Worm (Caenorhabditis elegans): ENCODE results near the gene C33B4.4.

The C33B4.4 gene

DNA sequence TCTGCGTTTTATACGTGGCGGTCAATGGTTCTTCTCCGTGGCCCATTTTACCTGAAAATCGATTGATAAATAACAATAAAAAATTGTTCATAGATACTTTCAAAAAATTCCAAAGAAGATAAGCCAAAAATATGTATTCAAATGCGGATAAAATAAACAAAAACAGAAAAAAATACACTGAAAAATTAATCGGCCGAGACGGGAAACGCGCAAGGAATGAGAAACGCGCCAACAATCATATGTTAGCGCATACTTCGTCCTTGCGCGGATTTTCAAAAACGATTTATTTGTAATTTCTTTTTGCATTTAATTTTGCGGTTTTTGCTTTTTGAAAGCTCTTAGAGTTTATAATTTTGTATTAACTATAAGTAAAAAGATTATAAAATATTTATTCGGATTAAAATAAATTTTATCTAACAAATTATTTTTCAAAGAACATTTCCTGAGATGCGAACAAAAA is 37.6 kb downstream of the C33B4.4 start, which contains the start of gene nduf-11 (continued):
- TF ChIP-seq ceh-31 (tag; optimal IDR thresholded peaks at IDR 0.05) (peak; percentile 59), ceh-48 (tag; optimal IDR thresholded peaks at IDR 0.05) (peak; percentile 29), ceh-18 (tag; optimal IDR thresholded peaks at IDR 0.05) (peak; percentile 31), tbx-7 (tag; optimal IDR thresholded peaks at IDR 0.05) (no peak), unc-3 (GFP tag; conservative IDR thresholded peaks at IDR 0.05) (no peak), unc-3 (tag; optimal IDR thresholded peaks at IDR 0.05) (peak; percentile 48), nfya-1 (tag; optimal IDR thresholded peaks at IDR 0.05) (peak; percentile 60), syd-9 (tag; optimal IDR thresholded peaks at IDR 0.05) (no peak), pag-3 (tag; optimal IDR thresholded peaks at IDR 0.05; ENCODE audit: borderline replicate concordance) (no peak)

DNA sequence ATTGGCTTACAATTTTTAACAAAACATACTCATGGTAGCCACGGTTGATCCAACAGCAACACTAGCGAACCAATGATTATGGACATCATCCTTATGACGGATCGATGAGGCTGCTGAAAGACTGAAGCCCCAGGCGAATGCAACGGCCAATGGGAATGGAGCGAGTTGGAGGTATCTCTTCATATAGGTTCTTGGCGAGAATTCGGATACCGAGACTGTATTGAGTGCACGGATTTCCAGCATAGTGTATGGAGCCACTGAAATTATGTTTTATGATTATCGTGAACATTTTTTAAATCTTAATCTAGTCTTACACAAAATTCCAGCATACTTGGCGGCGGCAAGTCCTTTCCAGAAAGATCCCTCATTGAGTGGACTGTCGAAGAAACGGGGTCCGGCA is 38.7 kb downstream of the C33B4.4 start:
- TF ChIP-seq Y22D7AL.16 (tag; optimal IDR thresholded peaks at IDR 0.05) = no peak
- TF ChIP-seq unc-86 (tag; optimal IDR thresholded peaks at IDR 0.05) = no peak

DNA sequence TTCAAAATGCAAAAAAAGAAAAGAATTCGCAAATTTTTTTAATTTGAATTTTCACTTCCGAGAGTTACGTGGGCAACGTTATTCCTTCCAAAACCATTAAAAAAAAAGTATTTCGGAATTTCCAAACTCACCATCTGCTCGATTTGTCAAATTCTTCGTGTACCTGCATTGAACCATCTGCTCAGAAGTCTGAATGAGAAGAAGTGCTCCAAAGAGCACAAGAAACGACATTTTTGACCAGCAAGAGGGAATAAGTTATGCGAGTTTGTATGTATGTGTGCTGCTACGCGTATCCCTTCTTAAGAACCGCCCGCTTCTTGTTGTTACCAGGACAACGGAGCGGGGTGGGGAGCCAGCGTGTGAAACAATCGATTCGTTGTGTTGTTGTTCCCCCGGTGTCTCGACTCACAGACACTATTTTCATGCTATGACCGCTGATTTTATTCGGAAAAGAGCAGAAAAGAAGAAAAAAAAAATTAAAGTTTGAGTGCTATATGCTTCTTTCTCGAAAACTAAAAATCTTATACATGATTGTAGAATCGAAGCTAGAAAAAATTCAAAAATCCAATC is 39.9 kb downstream of the C33B4.4 start, which contains the start of gene lgc-20:
TSS of gene lgc-20 (minus strand) at position 311 of the 570 bp plus-strand sequence.
- TF ChIP-seq fax-1 (tag; optimal IDR thresholded peaks at IDR 0.05) (no peak), ceh-48 (tag; optimal IDR thresholded peaks at IDR 0.05) (peak; percentile 2)

DNA sequence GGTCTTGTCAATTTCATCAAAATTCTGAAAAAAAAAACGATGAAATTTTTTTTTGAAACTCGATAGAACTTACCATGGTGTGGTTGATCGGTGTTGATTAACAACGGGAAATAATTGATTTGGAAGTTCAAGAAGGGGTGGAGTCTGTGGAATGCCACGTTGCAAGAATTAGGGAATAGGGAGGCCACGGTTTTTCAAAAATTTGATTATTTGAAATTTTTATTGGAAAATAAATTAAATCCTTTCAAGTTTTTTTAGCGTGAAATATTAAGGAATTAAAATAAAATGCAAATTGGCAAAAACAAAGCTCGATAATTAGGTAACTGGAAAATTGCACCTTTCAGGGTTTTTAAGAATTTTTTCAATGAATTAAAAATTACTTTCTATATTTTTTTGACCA is 43.7 kb downstream of the C33B4.4 start, which contains the start of gene rmd-3:
TSS of gene rmd-3 (minus strand) at position 101 of the 400 bp plus-strand sequence.
- TF ChIP-seq syd-9 (tag; optimal IDR thresholded peaks at IDR 0.05) (no peak), sdc-2 (tag; optimal IDR thresholded peaks at IDR 0.05) (no peak), gmeb-2 (tag; optimal IDR thresholded peaks at IDR 0.05) (no peak), eyg-1 (tag; optimal IDR thresholded peaks at IDR 0.05) (no peak), pat-9 (tag; optimal IDR thresholded peaks at IDR 0.05) (no peak), pqm-1 (tag; optimal IDR thresholded peaks at IDR 0.05) (no peak), rnt-1 (tag; optimal IDR thresholded peaks at IDR 0.05) (no peak)

DNA sequence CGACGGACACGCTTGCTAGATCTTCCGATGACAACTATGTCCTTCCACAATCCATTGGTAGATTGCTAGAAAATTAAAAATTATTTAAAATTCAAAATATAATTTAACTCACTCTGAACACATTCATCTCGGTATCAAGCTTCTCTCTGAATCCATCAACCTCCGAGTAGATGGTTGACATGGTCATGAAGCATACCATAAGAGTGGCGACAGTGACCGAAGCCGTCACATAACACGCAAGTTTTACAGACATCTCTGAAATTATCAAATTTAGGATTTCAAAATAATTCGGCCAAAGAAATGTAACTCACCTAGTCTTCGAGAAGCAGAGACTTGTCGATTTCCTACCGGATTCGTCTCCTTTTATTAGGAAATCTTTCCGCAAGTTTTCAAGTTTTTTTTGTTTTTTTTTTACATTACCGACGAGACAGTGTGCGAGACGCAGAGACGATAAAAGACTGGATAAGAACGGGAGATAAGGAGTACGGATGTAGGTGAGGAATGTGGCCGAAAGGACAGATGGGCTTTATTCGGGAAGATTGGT is 45.7 kb downstream of the C33B4.4 start, which contains the start of gene sqt-1:
TSS of gene sqt-1 (minus strand) at position 341 of the 544 bp plus-strand sequence.
- TF ChIP-seq ets-4 (tag; optimal IDR thresholded peaks at IDR 0.05) (no peak), nfya-1 (tag; optimal IDR thresholded peaks at IDR 0.05) (no peak), ceh-2 (tag; optimal IDR thresholded peaks at IDR 0.05) (no peak), pros-1 (tag; optimal IDR thresholded peaks at IDR 0.05) (no peak), ref-2 (tag; optimal IDR thresholded peaks at IDR 0.05) (no peak), ceh-18 (tag; optimal IDR thresholded peaks at IDR 0.05) (no peak)

DNA sequence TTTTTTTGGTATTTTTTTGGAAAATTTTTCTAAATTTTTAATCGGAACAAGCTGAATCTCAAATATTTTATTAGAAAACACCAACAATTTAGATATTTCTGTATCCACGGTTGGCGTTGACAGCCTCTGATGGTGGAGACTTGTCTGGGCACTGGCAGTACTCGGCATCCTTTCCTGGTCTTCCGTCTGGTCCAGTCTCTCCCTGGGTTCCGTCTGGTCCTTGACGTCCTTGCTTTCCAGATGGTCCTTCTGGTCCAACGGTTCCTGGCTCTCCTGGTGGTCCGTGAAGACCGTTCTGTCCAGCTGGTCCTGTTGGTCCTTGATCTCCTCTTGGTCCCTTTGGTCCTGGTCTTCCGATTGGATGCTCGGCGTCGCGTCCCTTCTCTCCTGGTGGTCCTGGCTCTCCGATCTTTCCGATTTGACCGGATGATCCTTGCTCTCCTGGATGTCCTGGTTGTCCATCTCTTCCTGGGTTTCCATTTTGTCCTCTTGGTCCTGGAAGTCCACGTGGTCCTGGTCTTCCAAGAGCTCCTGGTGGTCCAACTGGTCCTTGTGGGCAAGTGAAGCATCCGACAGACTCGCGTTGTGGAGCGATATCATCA is 46.5 kb downstream of the C33B4.4 start:
- TF ChIP-seq elt-2 (tag; optimal IDR thresholded peaks at IDR 0.05) = no peak
- no peak for TF ChIP-seq che-1 (tag; optimal IDR thresholded peaks at IDR 0.05)
- TF ChIP-seq ceh-19 (GFP tag; optimal IDR thresholded peaks at IDR 0.05) = no peak

DNA sequence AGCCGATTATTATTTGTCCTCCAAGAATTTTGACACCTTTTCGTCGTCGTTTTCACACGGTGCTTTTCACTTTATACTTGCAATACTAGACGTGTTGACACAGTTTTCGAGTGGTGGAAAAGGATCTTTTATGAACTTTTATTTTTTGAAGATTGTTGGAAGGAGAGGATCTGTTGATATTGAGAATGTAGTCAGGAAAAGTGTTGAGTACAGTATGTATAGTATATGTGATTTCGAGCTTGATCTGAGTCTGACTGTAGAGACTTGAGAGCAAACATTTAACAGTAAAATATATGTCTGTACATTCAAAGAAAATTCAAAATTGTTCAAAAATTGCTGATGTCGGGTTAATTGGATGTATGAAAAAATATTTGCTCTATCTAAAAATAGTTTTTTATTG is 47.1 kb downstream of the C33B4.4 start:
- TF ChIP-seq fkh-10 (GFP tag; optimal IDR thresholded peaks at IDR 0.05) = no peak
- no peak for TF ChIP-seq hlh-13 (GFP tag; optimal IDR thresholded peaks at IDR 0.05)
